Fruit fly (Drosophila melanogaster): ENCODE data around the gene CG11437.

The CG11437 gene

DNA sequence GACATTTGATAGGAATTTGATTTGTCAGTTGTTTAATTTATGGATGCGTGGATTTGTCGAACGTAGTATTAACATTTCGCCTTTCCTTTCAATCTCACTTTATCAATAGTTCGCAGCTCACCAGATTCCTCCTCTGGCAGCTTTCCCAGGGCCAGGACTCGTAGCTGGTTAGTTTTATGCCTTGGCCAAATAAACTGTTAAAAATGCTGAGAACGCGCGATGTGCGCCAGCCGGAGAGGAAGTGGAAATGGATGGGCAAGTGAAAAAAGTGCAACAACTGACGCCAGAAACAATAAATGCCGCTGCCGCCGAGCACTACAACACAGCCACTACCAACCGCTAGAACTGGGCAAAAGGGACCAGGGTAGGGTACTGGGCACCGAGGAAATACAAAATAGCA is 14.8 kb downstream of the CG11437 start:
- no peak for TF ChIP-seq CG8301 (tag; optimal IDR thresholded peaks at IDR 0.05)
- no peak for TF ChIP-seq Pif1A (GFP tag; optimal IDR thresholded peaks at IDR 0.05)
- TF ChIP-seq CG14655 (GFP tag; optimal IDR thresholded peaks at IDR 0.05): no peak
- no peak for TF ChIP-seq CG9948 (tag; optimal IDR thresholded peaks at IDR 0.05)
- TF ChIP-seq CG4496 (GFP tag; IDR thresholded peaks at IDR 0.05): no peak
- no peak for TF ChIP-seq CG13204 (GFP tag; optimal IDR thresholded peaks at IDR 0.05)
- TF ChIP-seq CG17806 (tag; optimal IDR thresholded peaks at IDR 0.05): no peak
- TF ChIP-seq CG15710 (tag; optimal IDR thresholded peaks at IDR 0.05): no peak
- no peak for TF ChIP-seq gl (tag; optimal IDR thresholded peaks at IDR 0.05)
- TF ChIP-seq D1 (tag; optimal IDR thresholded peaks at IDR 0.05): no peak
- no peak for TF ChIP-seq Pif1B (GFP tag; optimal IDR thresholded peaks at IDR 0.05)
- TF ChIP-seq CG10348 (GFP tag; IDR thresholded peaks at IDR 0.05): no peak
- TF ChIP-seq CG32121 (GFP tag; IDR thresholded peaks at IDR 0.05): no peak
- no peak for TF ChIP-seq Ets98B (GFP tag; IDR thresholded peaks at IDR 0.05)
- no peak for TF ChIP-seq CG34367 (tag; optimal IDR thresholded peaks at IDR 0.05)

DNA sequence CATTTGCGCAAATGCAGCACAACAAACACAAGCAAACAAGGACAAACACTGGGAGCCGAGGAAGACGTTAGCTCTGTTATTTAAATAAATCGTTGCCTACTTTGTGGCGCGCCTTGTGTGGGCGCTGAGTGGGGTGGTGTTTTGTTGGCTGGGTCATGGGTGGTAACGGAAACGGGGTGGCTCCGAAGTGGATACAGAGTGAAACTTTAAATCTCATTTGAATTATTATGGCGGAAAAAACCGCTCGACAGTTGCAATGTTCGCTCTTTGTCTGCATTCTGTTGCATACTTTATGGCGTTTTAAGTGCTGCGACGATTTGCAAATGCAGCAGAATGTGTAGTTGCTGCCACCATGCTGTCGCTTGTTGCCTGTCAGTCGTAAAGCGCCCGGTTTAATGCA is 28.9 kb downstream of the CG11437 start:
- no peak for TF ChIP-seq CG14655 (GFP tag; optimal IDR thresholded peaks at IDR 0.05)
- TF ChIP-seq CG15710 (tag; optimal IDR thresholded peaks at IDR 0.05): no peak
- TF ChIP-seq D1 (tag; optimal IDR thresholded peaks at IDR 0.05): no peak
- TF ChIP-seq Pif1A (GFP tag; optimal IDR thresholded peaks at IDR 0.05): no peak
- TF ChIP-seq rn (GFP tag; IDR thresholded peaks at IDR 0.05): no peak
- no peak for TF ChIP-seq CG4496 (GFP tag; IDR thresholded peaks at IDR 0.05)
- no peak for TF ChIP-seq Ets98B (GFP tag; IDR thresholded peaks at IDR 0.05)
- no peak for TF ChIP-seq CG9948 (tag; optimal IDR thresholded peaks at IDR 0.05)
- TF ChIP-seq CG32121 (GFP tag; IDR thresholded peaks at IDR 0.05): no peak

DNA sequence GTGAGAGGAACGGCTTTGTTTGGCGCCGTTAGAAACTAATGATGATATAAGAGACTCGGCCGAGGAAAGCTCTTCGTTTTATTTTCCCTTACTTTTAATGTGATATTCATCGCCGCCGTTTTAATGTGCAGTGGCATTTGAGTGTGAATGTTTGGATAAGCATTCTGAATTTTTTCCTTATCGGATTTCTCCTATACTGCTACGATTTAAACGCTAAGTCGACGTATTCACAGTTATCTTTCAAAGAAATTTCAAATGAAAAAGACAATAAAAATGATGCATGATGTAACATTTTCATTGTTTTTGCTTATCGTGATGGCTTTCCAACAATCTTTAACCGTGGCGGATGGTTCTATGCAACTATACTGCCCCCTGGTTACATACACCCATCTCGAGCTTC is 32.6 kb downstream of the CG11437 start, which contains the start of gene CG43312:
TSS of gene CG43312 (plus strand) at position 301 of the 400 bp plus-strand sequence.
- no peak for TF ChIP-seq CG12605 (GFP tag; IDR thresholded peaks at IDR 0.05)
- TF ChIP-seq Pif1A (GFP tag; optimal IDR thresholded peaks at IDR 0.05): no peak
- no peak for TF ChIP-seq D1 (tag; optimal IDR thresholded peaks at IDR 0.05)
- no peak for TF ChIP-seq CG15710 (tag; optimal IDR thresholded peaks at IDR 0.05)
- no peak for TF ChIP-seq CG9948 (tag; optimal IDR thresholded peaks at IDR 0.05)
- TF ChIP-seq fd96Ca (GFP tag; IDR thresholded peaks at IDR 0.05): no peak
- TF ChIP-seq CG34367 (tag; optimal IDR thresholded peaks at IDR 0.05): no peak
- TF ChIP-seq Snoo (tag; optimal IDR thresholded peaks at IDR 0.05): no peak
- TF ChIP-seq CG32121 (GFP tag; IDR thresholded peaks at IDR 0.05): no peak

DNA sequence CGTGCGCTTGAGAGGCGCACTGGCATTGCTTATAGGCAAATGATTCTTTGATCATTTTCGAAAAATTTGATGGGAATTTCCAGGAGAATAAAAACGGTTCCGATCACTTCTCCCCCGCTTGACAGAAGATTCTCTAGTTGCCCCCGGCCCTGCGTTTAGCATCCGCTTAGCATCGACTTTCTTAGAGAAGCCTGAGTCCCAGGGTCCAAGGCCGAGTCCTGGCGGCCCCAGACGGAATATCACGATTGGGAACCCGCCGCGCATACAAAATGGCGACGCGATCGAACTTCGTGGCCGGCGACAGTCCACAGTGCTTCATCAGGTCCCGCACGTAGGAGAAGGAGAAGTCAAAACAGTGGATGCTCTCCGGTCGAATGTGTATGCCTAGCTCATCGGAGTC is 35.1 kb downstream of the CG11437 start, which contains the start of gene CG43331:
TSS of gene CG43331 (minus strand) at position 101 of the 400 bp plus-strand sequence.
- TF ChIP-seq Snoo (tag; optimal IDR thresholded peaks at IDR 0.05) (no peak), Pif1A (GFP tag; optimal IDR thresholded peaks at IDR 0.05) (no peak), CG13204 (GFP tag; optimal IDR thresholded peaks at IDR 0.05) (no peak), D1 (tag; optimal IDR thresholded peaks at IDR 0.05) (no peak), CG9948 (tag; optimal IDR thresholded peaks at IDR 0.05) (no peak), fd96Ca (GFP tag; IDR thresholded peaks at IDR 0.05) (no peak), EcR (GFP tag; optimal IDR thresholded peaks at IDR 0.05) (no peak), CG12605 (GFP tag; IDR thresholded peaks at IDR 0.05) (no peak), Ets98B (GFP tag; IDR thresholded peaks at IDR 0.05) (no peak), CG14655 (GFP tag; optimal IDR thresholded peaks at IDR 0.05) (no peak), CG10348 (GFP tag; IDR thresholded peaks at IDR 0.05) (no peak), CG8301 (tag; optimal IDR thresholded peaks at IDR 0.05) (no peak), CG4496 (GFP tag; IDR thresholded peaks at IDR 0.05) (no peak), gl (tag; optimal IDR thresholded peaks at IDR 0.05) (no peak), CG15710 (tag; optimal IDR thresholded peaks at IDR 0.05) (no peak), CG8159 (tag; optimal IDR thresholded peaks at IDR 0.05) (no peak), CG32121 (GFP tag; IDR thresholded peaks at IDR 0.05) (no peak), rn (GFP tag; IDR thresholded peaks at IDR 0.05) (no peak), CG34367 (tag; optimal IDR thresholded peaks at IDR 0.05) (no peak)

DNA sequence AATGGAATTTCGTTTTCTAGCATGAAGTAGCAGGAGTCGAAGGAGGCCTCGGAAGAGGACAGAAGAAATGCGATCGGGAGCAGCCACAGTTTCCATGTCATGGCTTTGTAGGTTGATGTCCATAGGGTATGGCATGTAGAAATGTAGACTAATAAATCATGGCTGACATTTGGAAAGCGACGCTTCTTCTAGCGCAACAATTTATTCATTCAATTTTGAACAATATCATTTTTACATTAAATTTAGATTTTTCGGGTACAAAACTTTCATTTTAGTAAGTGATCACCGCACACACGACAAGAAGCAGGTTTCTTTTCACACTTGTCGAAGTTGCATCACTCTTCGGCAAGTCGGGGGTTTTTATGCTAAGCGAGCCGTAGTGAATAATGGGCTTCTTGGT is 35.7 kb downstream of the CG11437 start, which contains the start of gene CG43330:
TSS of gene CG43330 (minus strand) at position 101 of the 400 bp plus-strand sequence.
- no peak for TF ChIP-seq CG15710 (tag; optimal IDR thresholded peaks at IDR 0.05)
- no peak for TF ChIP-seq CG13204 (GFP tag; optimal IDR thresholded peaks at IDR 0.05)
- TF ChIP-seq CG32121 (GFP tag; IDR thresholded peaks at IDR 0.05): no peak
- TF ChIP-seq Pif1A (GFP tag; optimal IDR thresholded peaks at IDR 0.05): no peak
- TF ChIP-seq fd96Ca (GFP tag; IDR thresholded peaks at IDR 0.05): no peak
- no peak for TF ChIP-seq gl (tag; optimal IDR thresholded peaks at IDR 0.05)
- no peak for TF ChIP-seq CG14655 (GFP tag; optimal IDR thresholded peaks at IDR 0.05)
- no peak for TF ChIP-seq CG8301 (tag; optimal IDR thresholded peaks at IDR 0.05)
- TF ChIP-seq CG17806 (tag; optimal IDR thresholded peaks at IDR 0.05): no peak
- no peak for TF ChIP-seq CG8159 (tag; optimal IDR thresholded peaks at IDR 0.05)
- no peak for TF ChIP-seq rn (GFP tag; IDR thresholded peaks at IDR 0.05)

DNA sequence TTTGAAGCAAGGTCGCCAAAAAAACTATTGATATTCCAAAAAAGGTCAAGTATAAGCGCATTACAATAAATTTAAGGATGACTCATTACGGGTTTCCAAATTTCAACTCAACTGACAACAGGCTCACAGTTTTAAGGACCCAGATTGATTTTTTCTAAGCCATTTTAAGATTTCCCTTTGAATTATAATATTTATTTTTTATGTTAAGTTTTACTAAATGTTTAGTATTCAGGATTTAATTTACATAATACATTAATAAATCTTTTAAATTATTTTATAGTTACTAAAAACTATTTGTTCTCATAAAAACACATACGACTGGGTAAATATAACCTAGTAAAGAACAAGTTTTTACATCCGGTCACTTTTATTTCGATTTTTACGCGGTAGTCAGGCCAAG is 36.5 kb downstream of the CG11437 start, which contains the start of gene CG43329:
TSS of gene CG43329 (minus strand) at position 101 of the 400 bp plus-strand sequence.
- no peak for TF ChIP-seq D1 (tag; optimal IDR thresholded peaks at IDR 0.05)
- TF ChIP-seq Pif1B (GFP tag; optimal IDR thresholded peaks at IDR 0.05): no peak
- no peak for TF ChIP-seq CG4496 (GFP tag; IDR thresholded peaks at IDR 0.05)
- TF ChIP-seq fd96Ca (GFP tag; IDR thresholded peaks at IDR 0.05): no peak
- TF ChIP-seq CG13204 (GFP tag; optimal IDR thresholded peaks at IDR 0.05): no peak

Measured in whole organism, pupa.